Fruit fly (Drosophila melanogaster) whole organism, embryonic: Measurements from ENCODE around the gene CG31344.

Experiments
- Adf1 ChIP-seq: fragments of 200-800 bp; sonication (Bioruptor generic); IDR thresholded peaks from 2 replicates; pipeline ENCODE4 v1.3.6; 2022; ENCODE audit warnings: missing biosample characterization, missing genetic modification characterization
- Aef1 ChIP-seq: fragments of 200-800 bp; sonication (Bioruptor generic); IDR thresholded peaks from 3 replicates; pipeline ENCODE4 v1.3.6; 2022; ENCODE audit warnings: missing biosample characterization, missing genetic modification characterization
- B-H1 ChIP-seq: fragments of 200-800 bp; sonication (Bioruptor generic); IDR thresholded peaks from 3 replicates; pipeline ENCODE4 v1.3.6; 2022; ENCODE audit warnings: missing biosample characterization, missing genetic modification characterization
- CG12744 ChIP-seq: fragments of 200-800 bp; sonication (Bioruptor generic); optimal IDR thresholded peaks from 2 replicates; lab custom pipeline; 2016; ENCODE audit warnings: missing biosample characterization, missing genetic modification characterization
- CG12942 ChIP-seq: fragments of 200-800 bp; sonication (Bioruptor generic); optimal IDR thresholded peaks from 3 replicates; lab custom pipeline; 2016; ENCODE audit warnings: missing biosample characterization, missing genetic modification characterization
- CG13624 ChIP-seq: fragments of 200-800 bp; sonication (Bioruptor generic); optimal IDR thresholded peaks from 2 replicates; lab custom pipeline; 2016; ENCODE audit warnings: missing biosample characterization, missing genetic modification characterization
- CG13894 ChIP-seq: fragments of 200-800 bp; sonication (Bioruptor generic); optimal IDR thresholded peaks from 3 replicates; lab custom pipeline; 2018; ENCODE audit warnings: missing biosample characterization, mild to moderate bottlenecking, missing genetic modification characterization, moderate library complexity
- CG14667 ChIP-seq: fragments of 200-800 bp; sonication (Bioruptor generic); IDR thresholded peaks from 2 replicates; pipeline ENCODE4 v1.3.6; 2022; ENCODE audit warnings: missing biosample characterization, missing genetic modification characterization
- CG14710 ChIP-seq: fragments of 200-800 bp; sonication (Bioruptor generic); optimal IDR thresholded peaks from 3 replicates; lab custom pipeline; 2019; ENCODE audit warnings: missing biosample characterization, mild to moderate bottlenecking, missing genetic modification characterization, moderate library complexity
- CG14965 ChIP-seq: fragments of 200-800 bp; sonication (Bioruptor generic); optimal IDR thresholded peaks from 2 replicates; lab custom pipeline; 2016; ENCODE audit warnings: missing biosample characterization, missing genetic modification characterization, borderline replicate concordance
- CG15514 ChIP-seq: fragments of 200-800 bp; sonication (Bioruptor generic); optimal IDR thresholded peaks from 3 replicates; lab custom pipeline; 2017; ENCODE audit warnings: missing biosample characterization, missing genetic modification characterization, mild to moderate bottlenecking, moderate library complexity, missing genetic modification reagents
- CG17361 ChIP-seq: fragments of 200-800 bp; sonication (Bioruptor generic); IDR thresholded peaks from 3 replicates; pipeline ENCODE4 v1.3.6; 2022; ENCODE audit warnings: missing biosample characterization, missing genetic modification characterization
- CG17612 ChIP-seq: fragments of 200-800 bp; sonication (Bioruptor generic); IDR thresholded peaks from 2 replicates; pipeline ENCODE4 v1.3.6; 2022; ENCODE audit warnings: missing biosample characterization, missing genetic modification characterization
- CG2116 ChIP-seq: fragments of 200-800 bp; sonication (Bioruptor generic); optimal IDR thresholded peaks from 3 replicates; lab custom pipeline; 2018; ENCODE audit warnings: missing biosample characterization, mild to moderate bottlenecking, missing genetic modification characterization
- CG31224 ChIP-seq: fragments of 200-800 bp; sonication (Bioruptor generic); IDR thresholded peaks from 2 replicates; pipeline ENCODE4 v1.3.6; 2022; ENCODE audit warnings: missing biosample characterization, missing genetic modification characterization
- CG3847 ChIP-seq: fragments of 200-800 bp; sonication (Bioruptor generic); IDR thresholded peaks from 2 replicates; pipeline ENCODE4 v1.3.6; 2022; ENCODE audit warnings: missing biosample characterization, missing genetic modification characterization
- CG4404 ChIP-seq: fragments of 200-800 bp; sonication (Bioruptor generic); IDR thresholded peaks from 2 replicates; pipeline ENCODE4 v1.3.6; 2022; ENCODE audit warnings: missing biosample characterization, missing genetic modification characterization
- CG4424 ChIP-seq: fragments of 200-800 bp; sonication (Bioruptor generic); optimal IDR thresholded peaks from 3 replicates; lab custom pipeline; 2016; ENCODE audit warnings: missing biosample characterization, missing genetic modification characterization
- CG7357 ChIP-seq: fragments of 200-800 bp; sonication (Bioruptor generic); IDR thresholded peaks from 3 replicates; pipeline ENCODE4 v1.3.6; 2022; ENCODE audit warnings: missing biosample characterization, missing genetic modification characterization
- CG8359 ChIP-seq: fragments of 200-800 bp; sonication (Bioruptor generic); optimal IDR thresholded peaks from 2 replicates; lab custom pipeline; 2017; ENCODE audit warnings: missing biosample characterization, mild to moderate bottlenecking, missing genetic modification characterization, borderline replicate concordance
- CG9817 ChIP-seq: fragments of 200-800 bp; sonication (Bioruptor generic); optimal IDR thresholded peaks from 2 replicates; lab custom pipeline; 2018; ENCODE audit warnings: missing biosample characterization, mild to moderate bottlenecking, missing genetic modification characterization, moderate library complexity
- D19A ChIP-seq: fragments of 200-800 bp; optimal IDR thresholded peaks from 3 replicates; lab custom pipeline; 2019; ENCODE audit warnings: missing biosample characterization, mild to moderate bottlenecking, missing genetic modification characterization, moderate library complexity
- Dip2 ChIP-seq: fragments of 200-800 bp; sonication (Bioruptor generic); IDR thresholded peaks from 2 replicates; pipeline ENCODE4 v1.3.6; 2022; ENCODE audit warnings: missing biosample characterization, missing genetic modification characterization
- Doc2 ChIP-seq: fragments of 200-800 bp; sonication (Bioruptor generic); IDR thresholded peaks from 2 replicates; pipeline ENCODE4 v1.3.6; 2022; ENCODE audit warnings: missing biosample characterization, missing genetic modification characterization
- E2f1 ChIP-seq: fragments of 200-800 bp; sonication (Bioruptor generic); IDR thresholded peaks from 2 replicates; pipeline ENCODE4 v1.3.6; 2022; ENCODE audit warnings: missing biosample characterization, missing genetic modification characterization
- Eip74EF ChIP-seq, 2 experiments: fragments of 200-800 bp in 1 of 2; fragments of >200 bp in 1 of 2; sonication (Bioruptor generic) in 1 of 2; optimal IDR thresholded peaks; 2 replicates each; lab custom pipeline; 2017 to 2019; ENCODE audit warnings: missing biosample characterization in 2 of 2, missing genetic modification characterization in 2 of 2, mild to moderate bottlenecking in 1 of 2, moderate library complexity in 1 of 2
- Fer2 ChIP-seq: fragments of 200-800 bp; sonication (Bioruptor generic); optimal IDR thresholded peaks from 2 replicates; lab custom pipeline; 2018; ENCODE audit warnings: missing biosample characterization, mild to moderate bottlenecking, missing genetic modification characterization, moderate library complexity
- Fer3 ChIP-seq: fragments of 200-800 bp; sonication (Bioruptor generic); optimal IDR thresholded peaks from 2 replicates; lab custom pipeline; 2018; ENCODE audit warnings: missing biosample characterization, mild to moderate bottlenecking, missing genetic modification characterization, moderate library complexity
- MTF-1 ChIP-seq: fragments of 200-800 bp; sonication (Bioruptor generic); optimal IDR thresholded peaks from 2 replicates; lab custom pipeline; 2018; ENCODE audit warnings: missing biosample characterization, mild to moderate bottlenecking, missing genetic modification characterization, borderline replicate concordance
- Meics ChIP-seq: fragments of 200-800 bp; sonication (Bioruptor generic); optimal IDR thresholded peaks from 2 replicates; lab custom pipeline; 2017; ENCODE audit warnings: missing biosample characterization, mild to moderate bottlenecking, missing genetic modification characterization
- Spps ChIP-seq: fragments of 200-800 bp; sonication (Bioruptor generic); optimal IDR thresholded peaks from 2 replicates; lab custom pipeline; 2018; ENCODE audit warnings: missing biosample characterization, mild to moderate bottlenecking, missing genetic modification characterization
- YL-1 ChIP-seq: fragments of 200-800 bp; sonication (Bioruptor generic); optimal IDR thresholded peaks from 3 replicates; lab custom pipeline; 2017; ENCODE audit warnings: missing biosample characterization, mild to moderate bottlenecking, missing genetic modification characterization
- chn ChIP-seq: fragments of 200-800 bp; sonication (Bioruptor generic); optimal IDR thresholded peaks from 2 replicates; lab custom pipeline; 2016; ENCODE audit warnings: missing biosample characterization, missing genetic modification characterization
- cwo ChIP-seq: fragments of 200-800 bp; sonication (Bioruptor generic); optimal IDR thresholded peaks from 3 replicates; lab custom pipeline; 2017; ENCODE audit warnings: missing biosample characterization, missing genetic modification characterization, mild to moderate bottlenecking, moderate library complexity, missing genetic modification reagents
- dmrt11E ChIP-seq: fragments of 200-800 bp; sonication (Bioruptor generic); optimal IDR thresholded peaks from 3 replicates; lab custom pipeline; 2018; ENCODE audit warnings: missing biosample characterization, mild to moderate bottlenecking, missing genetic modification characterization, moderate library complexity
- grau ChIP-seq: fragments of 200-800 bp; optimal IDR thresholded peaks from 3 replicates; lab custom pipeline; 2019; ENCODE audit warnings: missing biosample characterization, mild to moderate bottlenecking, missing genetic modification characterization, moderate library complexity
- her ChIP-seq: fragments of 200-800 bp; sonication (Bioruptor generic); optimal IDR thresholded peaks from 2 replicates; lab custom pipeline; 2016; ENCODE audit warnings: missing biosample characterization, missing genetic modification characterization
- lmd ChIP-seq: fragments of 200-800 bp; sonication (Bioruptor generic); IDR thresholded peaks from 2 replicates; pipeline ENCODE4 v1.3.6; 2022; ENCODE audit warnings: missing biosample characterization, missing genetic modification characterization
- mld ChIP-seq: fragments of 200-800 bp; sonication (Bioruptor generic); IDR thresholded peaks from 3 replicates; pipeline ENCODE4 v1.3.6; 2022; ENCODE audit warnings: missing biosample characterization, missing genetic modification characterization; ENCODE audit not compliant: partially characterized antibody
- pan ChIP-seq, 4 experiments: fragments of >200 bp in 3 of 4; fragments of 200-800 bp in 1 of 4; sonication (Bioruptor generic) in 1 of 4; optimal IDR thresholded peaks in 3 of 4; IDR thresholded peaks in 1 of 4; 2 replicates each; pipeline versions ENCODE4 v1.3.6 to Lab custom; 2017 to 2022; ENCODE audit warnings: missing biosample characterization in 2 of 4, missing genetic modification characterization in 2 of 4, mixed read lengths in 1 of 4
- phol ChIP-seq: fragments of 200-800 bp; sonication (Bioruptor generic); optimal IDR thresholded peaks from 3 replicates; lab custom pipeline; 2018; ENCODE audit warnings: missing biosample characterization, mild to moderate bottlenecking, missing genetic modification characterization, moderate library complexity
- pros ChIP-seq: fragments of 200-800 bp; sonication (Bioruptor generic); optimal IDR thresholded peaks from 3 replicates; lab custom pipeline; 2019; ENCODE audit warnings: missing biosample characterization, mild to moderate bottlenecking, missing genetic modification characterization, moderate library complexity
- rib ChIP-seq: fragments of 200-800 bp; sonication (Bioruptor generic); IDR thresholded peaks from 2 replicates; pipeline ENCODE4 v1.3.6; 2022; ENCODE audit warnings: missing biosample characterization, missing genetic modification characterization
- run ChIP-seq: fragments of 200-800 bp; sonication (Bioruptor generic); optimal IDR thresholded peaks from 3 replicates; lab custom pipeline; 2018; ENCODE audit warnings: missing biosample characterization, mild to moderate bottlenecking, missing genetic modification characterization
- shn ChIP-seq: fragments of 200-800 bp; sonication (Bioruptor generic); optimal IDR thresholded peaks from 3 replicates; lab custom pipeline; 2016; ENCODE audit warnings: missing biosample characterization, missing genetic modification characterization
- sima ChIP-seq: fragments of 200-800 bp; sonication (Bioruptor generic); optimal IDR thresholded peaks from 2 replicates; lab custom pipeline; 2016; ENCODE audit warnings: missing biosample characterization, missing genetic modification characterization
- ttk ChIP-seq: fragments of 200-800 bp; sonication (Bioruptor generic); IDR thresholded peaks from 2 replicates; pipeline ENCODE4 v2.1.2; 2022; ENCODE audit warnings: missing biosample characterization, missing genetic modification characterization
- vvl ChIP-seq: fragments of 200-800 bp; sonication (Bioruptor generic); IDR thresholded peaks from 2 replicates; pipeline ENCODE4 v1.3.6; 2022; ENCODE audit warnings: missing biosample characterization, missing genetic modification characterization
- zfh2 ChIP-seq: fragments of 200-800 bp; sonication (Bioruptor generic); optimal IDR thresholded peaks from 2 replicates; lab custom pipeline; 2016; ENCODE audit warnings: missing biosample characterization, missing genetic modification characterization

CG31344 gene

DNA sequence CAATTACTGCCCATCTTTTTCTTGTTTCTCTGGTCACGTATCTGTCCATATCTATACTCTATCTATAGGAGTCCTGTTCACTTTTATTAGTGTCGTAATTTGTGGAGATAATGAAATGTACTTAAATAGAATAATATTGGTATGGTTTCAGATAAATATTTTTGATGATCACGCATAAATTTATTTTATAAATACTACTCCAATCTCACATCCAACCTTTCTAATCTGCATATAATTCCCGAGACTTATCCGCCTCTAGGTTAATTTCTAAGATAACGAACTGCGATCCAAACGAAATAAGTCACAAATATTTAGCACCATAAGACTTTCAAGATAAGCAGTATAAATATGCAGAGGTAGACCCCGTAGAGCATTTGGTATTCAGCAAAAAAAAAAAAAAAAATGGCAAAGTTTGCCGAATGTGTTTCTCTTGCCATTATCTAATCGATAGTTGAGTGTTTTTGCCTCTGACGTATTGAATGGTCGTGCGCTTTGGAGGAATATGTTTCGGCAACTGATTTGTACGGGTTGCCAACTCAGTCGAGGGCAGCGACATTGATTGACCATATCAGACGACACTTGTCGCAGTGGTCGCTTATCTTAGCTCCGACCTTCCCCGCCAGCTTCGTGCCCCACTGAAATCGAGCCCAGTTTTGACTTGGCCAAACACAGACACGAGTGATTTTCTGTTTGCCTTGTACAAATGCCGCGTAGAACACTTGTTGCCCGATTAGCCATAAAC lies 26.9 kb downstream of the CG31344 start (continued):
- TF ChIP-seq her (no peak), grau (tag; lab: Kevin White, UChicago) (no peak), Fer3 (tag; lab: Kevin White, UChicago) (no peak), CG17361 (GFP tag; lab: Robert Waterston, UW) (no peak), ttk (no peak), YL-1 (GFP tag; lab: Kevin White, UChicago) (no peak), run (tag; lab: Kevin White, UChicago) (no peak), Aef1 (GFP tag; lab: Robert Waterston, UW) (no peak), lmd (GFP tag; lab: Robert Waterston, UW) (no peak), mld (GFP tag; lab: Robert Waterston, UW) (no peak), CG13894 (tag; lab: Kevin White, UChicago) (no peak), pan (optimal IDR thresholded peaks at IDR 0.05; lab: Kevin White, UChicago) (no peak), pan (GFP tag; optimal IDR thresholded peaks at IDR 0.05 in 1 of 2, IDR thresholded peaks at IDR 0.05 in 1 of 2) (no peak), CG14965 (GFP tag; lab: Kevin White, UChicago) (no peak), Meics (GFP tag; lab: Kevin White, UChicago) (no peak), CG4424 (GFP tag; lab: Kevin White, UChicago) (no peak), Fer2 (tag; lab: Kevin White, UChicago) (no peak), CG13624 (GFP tag; lab: Kevin White, UChicago) (no peak), phol (no peak), CG31224 (GFP tag; lab: Robert Waterston, UW) (peak; percentile 18; the same call in 1 of the 2 replicates), D19A (tag; lab: Kevin White, UChicago) (peak; percentile 74), CG3847 (GFP tag; lab: Robert Waterston, UW) (no peak), CG8359 (GFP tag; lab: Kevin White, UChicago) (no peak), CG12942 (no peak), CG9817 (no peak), CG4404 (GFP tag; lab: Robert Waterston, UW) (no peak), B-H1 (GFP tag; lab: Robert Waterston, UW) (no peak), sima (no peak), CG2116 (no peak), zfh2 (no peak), pros (GFP tag; lab: Kevin White, UChicago) (no peak), cwo (GFP tag; lab: Kevin White, UChicago) (peak; percentile 79), CG15514 (no peak), CG14710 (no peak), CG12744 (GFP tag; lab: Kevin White, UChicago) (no peak), dmrt11E (tag; lab: Kevin White, UChicago) (no peak), CG14667 (GFP tag; lab: Robert Waterston, UW) (no peak), Eip74EF (GFP tag; optimal IDR thresholded peaks at IDR 0.05; lab: Kevin White, UChicago) (no peak), Dip2 (no peak), CG17612 (GFP tag; lab: Robert Waterston, UW) (no peak), MTF-1 (GFP tag; lab: Kevin White, UChicago) (no peak), chn (GFP tag; lab: Kevin White, UChicago) (no peak), Adf1 (GFP tag; lab: Robert Waterston, UW) (no peak), vvl (GFP tag; lab: Robert Waterston, UW) (no peak), E2f1 (GFP tag; lab: Robert Waterston, UW) (no peak), Doc2 (no peak), rib (GFP tag; lab: Robert Waterston, UW) (peak; percentile 47; the same call in 1 of the 2 replicates), shn (GFP tag; lab: Kevin White, UChicago) (no peak), Spps (tag; lab: Kevin White, UChicago) (no peak), CG7357 (GFP tag; lab: Robert Waterston, UW) (no peak)
